Worm (Caenorhabditis elegans): ENCODE data around the gene memi-3.
"Not testable (repeated sequence)": the region's sequence is repeated elsewhere in the genome, so short reads cannot be mapped to it uniquely, and the experiment has no call there.

Gene memi-3

DNA sequence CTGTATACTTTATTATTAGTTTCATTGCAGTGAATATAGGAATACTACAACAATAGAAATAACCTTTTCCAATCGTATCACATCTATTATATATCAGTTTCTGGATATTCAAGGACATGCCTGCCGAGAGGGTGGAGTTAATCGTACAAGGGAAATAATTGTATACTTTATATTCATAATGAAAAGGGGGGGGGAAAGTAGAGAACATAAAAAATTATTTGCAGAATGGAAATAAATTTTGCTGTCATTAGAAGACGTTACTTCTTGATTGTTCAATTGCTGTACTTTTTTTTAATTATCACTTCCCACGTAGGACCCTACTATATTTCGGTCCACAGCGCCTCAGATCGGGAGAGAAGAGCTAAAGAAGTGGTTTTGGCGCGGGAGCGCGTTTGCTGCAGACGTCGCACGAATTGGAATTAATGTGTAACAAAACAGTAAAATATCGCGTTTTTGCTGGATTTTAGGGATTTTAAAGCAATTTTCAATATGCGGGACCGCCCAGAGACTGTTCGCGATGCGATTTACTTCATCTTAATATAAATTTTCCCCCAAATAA is 4.8 kb downstream of the memi-3 start, which contains the start of gene dsl-6:
dsl-6 (minus strand) TSS at position 51 of the 559 bp plus-strand sequence.
- TF ChIP-seq unc-62 (GFP tag; optimal IDR thresholded peaks at IDR 0.05) = not testable (repeated sequence)

DNA sequence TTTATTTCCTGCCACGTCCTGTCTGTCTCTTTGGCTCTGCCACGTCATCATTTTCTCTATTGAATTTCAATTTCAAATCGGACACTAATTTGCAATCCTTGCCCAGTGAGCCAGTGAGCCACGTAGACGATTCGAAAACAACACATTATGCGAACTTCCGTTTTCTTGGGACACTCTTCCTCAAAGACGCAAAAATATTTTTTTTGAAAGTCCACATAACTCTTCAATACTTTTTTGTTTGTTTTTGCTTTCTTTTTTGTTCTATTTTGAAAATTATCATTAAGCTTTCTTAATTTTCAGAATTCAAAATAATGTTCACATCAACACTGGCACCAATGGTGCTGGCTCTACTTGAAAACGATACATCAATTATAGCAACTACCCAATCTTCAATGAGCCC is 8.9 kb downstream of the memi-3 start, which contains the start of gene tag-89:
tag-89 (plus strand) TSS at position 301 of the 400 bp plus-strand sequence.
- no peak for TF ChIP-seq unc-62 (GFP tag; optimal IDR thresholded peaks at IDR 0.05)

DNA sequence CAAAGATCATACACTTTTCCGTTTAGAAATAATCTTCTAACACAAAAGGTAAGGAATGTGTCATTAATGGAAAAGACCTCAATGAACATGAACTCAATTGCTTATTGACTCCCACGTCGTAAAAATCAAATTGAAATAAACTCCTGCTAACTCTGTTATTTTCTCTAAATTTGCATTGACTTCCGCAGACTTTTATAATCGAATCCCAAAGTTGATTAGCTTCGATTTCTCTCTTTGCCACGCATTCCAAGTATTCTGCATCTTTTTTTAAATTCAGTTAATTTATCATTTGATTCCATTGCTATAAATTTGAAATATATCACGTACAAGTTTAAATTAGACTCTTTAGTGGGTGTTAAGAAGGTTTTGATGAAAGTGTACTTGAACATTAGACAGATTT is 14.5 kb downstream of the memi-3 start:
- no peak for TF ChIP-seq unc-62 (GFP tag; optimal IDR thresholded peaks at IDR 0.05)

DNA sequence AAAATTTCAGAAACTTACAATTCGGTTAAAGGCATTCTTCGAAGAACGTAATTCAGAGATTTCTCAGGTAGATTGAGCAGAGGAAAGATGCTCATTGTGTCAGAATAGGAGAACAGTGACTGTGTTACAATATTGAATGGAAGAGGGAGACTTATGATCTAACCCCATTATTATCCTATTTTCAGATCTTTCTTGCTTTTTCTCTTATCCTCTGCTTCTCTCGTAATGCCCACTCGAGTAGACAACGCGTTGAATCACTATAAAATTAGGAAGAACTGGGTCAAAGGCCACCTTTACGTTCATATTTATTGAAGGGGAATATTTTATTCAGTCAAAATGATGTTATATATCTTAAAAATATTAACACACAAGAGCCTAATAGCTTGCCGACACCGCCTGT is 23.9 kb downstream of the memi-3 start, which contains the start of gene fbxb-76:
fbxb-76 (minus strand) TSS at position 101 of the 400 bp plus-strand sequence.
- TF ChIP-seq unc-62 (GFP tag; optimal IDR thresholded peaks at IDR 0.05) = no peak

DNA sequence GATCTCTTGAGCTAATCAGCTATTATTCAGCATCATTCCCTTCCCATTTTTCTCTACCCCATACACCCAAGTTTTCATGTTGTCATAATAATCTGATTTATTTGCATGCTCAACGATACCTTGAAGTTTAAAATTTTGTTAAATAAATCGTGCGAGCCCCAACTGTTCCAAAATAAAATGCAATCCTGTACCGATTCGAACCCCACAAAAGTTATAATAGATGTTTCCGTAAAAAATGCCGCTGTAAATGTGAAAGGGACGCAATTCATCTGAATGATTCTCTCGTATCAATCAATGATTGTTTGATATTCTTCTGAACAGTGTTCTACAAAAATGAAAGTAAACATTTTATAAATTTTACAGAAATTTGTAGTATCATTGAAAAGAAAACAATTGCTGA is 25.7 kb downstream of the memi-3 start:
- no peak for TF ChIP-seq unc-62 (GFP tag; optimal IDR thresholded peaks at IDR 0.05)

DNA sequence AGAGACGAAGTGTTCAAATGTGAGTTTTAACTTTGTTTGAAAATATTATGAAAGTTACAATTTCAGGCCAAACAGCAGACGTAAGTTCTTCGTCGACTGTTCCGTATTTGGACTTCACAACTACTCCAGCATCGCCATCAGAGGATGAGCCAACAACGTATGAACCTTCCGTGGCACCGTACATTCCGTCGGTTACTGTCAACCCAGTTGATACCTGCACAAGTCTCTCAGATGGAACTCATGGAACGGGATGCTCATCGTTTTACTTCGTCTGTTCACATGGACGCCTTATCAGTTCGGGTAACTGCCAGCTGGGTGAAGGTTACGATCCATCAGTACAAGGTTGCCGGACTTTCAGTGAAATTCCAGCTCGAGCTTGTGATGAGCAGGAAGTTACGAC is 27.4 kb downstream of the memi-3 start:
- TF ChIP-seq unc-62 (GFP tag; optimal IDR thresholded peaks at IDR 0.05) = no peak

DNA sequence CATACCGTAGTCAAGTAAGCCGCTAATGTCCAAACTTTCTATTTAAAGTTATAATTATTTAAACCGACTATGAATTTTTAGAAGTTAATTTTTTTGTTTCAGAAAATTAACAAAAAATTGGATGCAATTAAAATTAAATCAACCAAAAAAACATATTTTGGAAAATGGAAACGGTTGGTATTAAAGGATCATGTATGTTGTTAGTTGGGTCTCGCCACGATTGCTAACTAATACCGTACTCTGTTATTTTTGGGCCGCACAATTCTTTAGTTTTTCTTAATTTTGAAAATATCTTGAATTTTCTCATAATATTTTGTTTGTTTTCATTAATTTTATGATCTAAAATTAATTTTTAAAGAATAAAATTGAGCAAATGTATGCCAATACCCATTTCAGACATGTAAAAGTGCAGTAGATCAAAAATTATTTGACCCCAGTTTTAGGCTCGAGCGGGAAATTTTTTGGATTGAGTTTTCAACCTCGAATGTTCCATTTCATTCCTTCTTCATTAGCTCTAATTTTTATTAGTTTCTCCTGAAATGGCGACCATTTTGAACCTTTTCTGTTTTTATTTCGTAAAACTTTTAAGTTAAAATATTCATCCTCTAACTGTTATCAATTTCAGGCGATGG is 30.7 kb downstream of the memi-3 start, which contains the start of gene cbd-1:
cbd-1 (plus strand) TSS at position 626 of the 632 bp plus-strand sequence.
- TF ChIP-seq unc-62 (GFP tag; optimal IDR thresholded peaks at IDR 0.05) = no peak

DNA sequence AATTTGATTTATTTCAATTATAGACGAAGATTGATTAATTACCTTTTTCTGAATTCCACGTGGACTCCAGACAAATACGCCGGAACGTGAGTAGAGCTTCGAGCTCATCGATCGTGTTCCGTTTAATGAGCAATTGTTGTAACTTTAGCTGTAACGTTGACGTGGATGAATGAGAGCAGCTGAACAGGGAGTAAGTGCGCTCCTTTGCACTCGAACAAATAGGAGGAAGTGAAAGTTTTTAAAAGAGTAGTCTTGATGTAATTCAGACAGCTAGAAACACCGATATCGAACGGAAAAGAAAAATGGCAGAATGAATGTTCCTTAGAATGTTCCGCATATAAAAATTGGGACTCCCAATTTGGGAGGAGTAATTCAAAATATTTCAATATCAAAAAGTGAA is 31.5 kb downstream of the memi-3 start, which contains the start of gene sec-31:
sec-31 (minus strand) TSS at position 148 of the 400 bp plus-strand sequence.
- TF ChIP-seq unc-62 (GFP tag; optimal IDR thresholded peaks at IDR 0.05) = no peak

DNA sequence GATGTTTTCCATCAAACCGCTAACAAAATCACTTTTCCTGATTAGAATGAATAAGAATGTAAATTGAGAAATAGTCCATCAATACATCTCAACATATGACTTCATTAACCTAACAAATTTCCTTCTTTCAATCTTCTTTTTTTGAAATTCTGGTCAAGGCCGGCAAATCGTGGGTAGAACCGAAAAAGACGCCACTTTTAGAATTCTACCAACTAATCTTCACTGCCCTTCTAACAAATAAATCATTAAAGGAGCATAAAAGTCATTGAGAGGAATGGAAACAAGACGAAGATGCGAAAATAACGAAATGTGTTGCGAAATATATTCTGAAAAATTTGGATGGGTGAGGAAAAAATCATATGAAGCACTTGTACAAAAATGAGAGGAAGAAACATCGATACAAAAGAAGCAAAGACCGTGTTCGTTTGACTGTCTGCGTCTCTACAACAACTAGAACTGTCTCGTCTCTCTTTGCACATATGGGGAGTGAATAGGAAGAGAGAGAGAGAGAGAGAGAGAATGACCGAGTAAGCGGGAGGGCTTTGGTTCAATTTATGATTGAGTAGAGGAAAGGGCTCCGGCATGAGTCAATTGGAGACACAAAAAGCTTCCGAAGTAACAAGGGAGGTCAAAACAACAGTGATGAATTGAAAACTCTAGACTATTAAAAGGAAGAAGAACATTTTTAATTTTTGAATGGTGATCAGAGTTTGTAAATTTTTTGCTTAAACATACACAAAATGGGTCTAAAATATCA is 39.2 kb downstream of the memi-3 start:
- no peak for TF ChIP-seq unc-62 (GFP tag; optimal IDR thresholded peaks at IDR 0.05)

DNA sequence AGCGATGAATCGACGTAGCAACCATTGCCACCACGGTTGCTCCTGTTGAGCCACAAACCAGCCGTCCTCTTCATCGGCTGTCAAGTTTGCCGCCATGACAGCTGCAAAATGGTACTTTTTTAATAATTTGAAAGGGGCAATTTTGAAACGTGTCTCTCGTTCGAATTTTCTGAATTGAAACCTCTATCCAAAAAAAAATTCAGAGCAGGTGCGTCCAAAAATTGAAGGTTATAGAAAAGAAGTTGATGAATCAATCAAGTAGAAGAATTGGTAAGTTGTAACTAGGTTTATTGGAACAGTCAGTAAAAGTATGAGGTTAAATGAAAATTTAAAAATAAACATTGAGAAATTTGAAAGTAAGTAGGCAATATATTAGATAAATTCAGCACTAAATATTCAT is 41.7 kb downstream of the memi-3 start, which contains the start of gene T01G1.4:
T01G1.4 (minus strand) TSS at position 101 of the 400 bp plus-strand sequence.
- no peak for TF ChIP-seq unc-62 (GFP tag; optimal IDR thresholded peaks at IDR 0.05)

DNA sequence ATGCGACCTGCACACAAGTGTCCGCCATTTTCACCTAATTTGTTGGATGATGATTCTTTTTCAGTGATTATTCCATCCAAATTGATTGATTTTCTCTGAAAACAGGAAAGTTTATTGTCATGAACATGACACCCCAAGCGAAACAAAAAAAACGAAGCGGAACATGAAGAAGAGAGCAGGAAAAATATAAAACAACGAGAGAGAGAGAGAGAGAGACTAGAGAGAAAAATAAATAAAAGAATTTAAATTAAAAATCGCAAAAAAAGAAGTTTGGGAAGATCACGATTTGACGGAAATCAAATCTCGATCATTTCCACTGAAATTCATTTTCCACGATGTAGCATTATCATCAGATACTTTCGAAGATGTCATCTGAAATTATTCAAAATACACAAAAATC is 43.4 kb downstream of the memi-3 start, which contains the start of gene klp-12:
klp-12 (minus strand) TSS at position 101 of the 400 bp plus-strand sequence.
- TF ChIP-seq unc-62 (GFP tag; optimal IDR thresholded peaks at IDR 0.05) = no peak

DNA sequence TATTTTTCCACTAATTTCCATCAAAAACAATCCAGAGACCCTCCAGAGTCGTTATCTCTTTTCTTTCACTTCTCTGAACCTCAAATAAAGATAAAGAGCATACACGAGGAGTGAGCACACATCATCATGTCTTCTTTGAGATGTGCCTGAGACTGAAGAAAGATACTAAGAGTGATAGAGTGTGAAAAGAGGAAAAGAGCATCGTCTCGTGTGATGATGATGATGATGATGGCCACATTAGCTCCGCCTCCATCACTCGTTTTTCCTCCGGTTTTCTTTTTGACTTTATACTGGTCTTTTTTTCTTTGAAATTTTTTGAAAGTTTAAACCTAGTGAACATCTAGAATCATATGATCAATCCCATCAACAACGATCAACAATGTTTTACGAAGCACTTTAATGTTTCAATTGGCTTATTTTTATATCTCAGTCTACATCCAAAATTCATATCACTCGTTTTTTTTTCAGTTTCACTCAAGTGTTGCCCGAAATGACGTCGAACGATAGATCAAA is 49.1 kb downstream of the memi-3 start, which contains the start of gene T01G1.2:
T01G1.2 (plus strand) TSS at position 463 of the 513 bp plus-strand sequence.
- TF ChIP-seq unc-62 (GFP tag; optimal IDR thresholded peaks at IDR 0.05) = no peak

DNA sequence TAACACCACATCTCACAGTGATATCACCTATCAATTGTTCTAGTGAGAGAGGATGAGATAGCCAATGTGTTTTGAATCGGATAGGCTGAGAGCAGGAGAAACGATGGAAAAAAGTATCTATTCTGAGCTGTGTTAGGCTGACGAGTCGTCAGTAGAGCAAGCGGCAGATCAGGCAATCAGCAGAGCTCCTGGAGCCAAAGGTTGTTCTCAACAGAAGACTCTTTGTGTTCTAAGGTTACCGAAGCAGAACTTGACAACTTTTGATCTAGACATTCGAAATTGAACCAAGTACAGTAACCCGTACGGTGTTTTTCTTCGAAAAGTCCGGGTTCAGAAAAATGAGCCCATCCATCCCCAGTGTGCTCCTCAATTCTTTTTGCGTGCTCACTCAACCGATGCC is 50.4 kb downstream of the memi-3 start:
- no peak for TF ChIP-seq unc-62 (GFP tag; optimal IDR thresholded peaks at IDR 0.05)
